Worm (Caenorhabditis elegans) whole organism, young adult: ENCODE data around the gene clk-2.

Experiments used
- F33H1.4 ChIP-seq: fragments of 200-800 bp; sonication (Bioruptor generic); IDR thresholded peaks from 2 replicates; pipeline ENCODE4 v1.3.6; 2022; ENCODE audit warnings: missing genetic modification reagents, missing genetic modification characterization, missing compliant biosample characterization
- F39B2.1 ChIP-seq: fragments of 200-800 bp; sonication (Bioruptor generic); IDR thresholded peaks from 2 replicates; pipeline ENCODE4 v1.3.6; 2022; ENCODE audit warnings: missing genetic modification reagents, missing genetic modification characterization, missing compliant biosample characterization
- T07F8.4 ChIP-seq: sonication (generic microtip); optimal IDR thresholded peaks from 2 replicates; lab custom pipeline; 2016; ENCODE audit warnings: mild to moderate bottlenecking, missing genetic modification characterization, moderate library complexity, missing compliant biosample characterization
- Y53G8AR.9 ChIP-seq: fragments of 200-800 bp; sonication (Bioruptor generic); conservative IDR thresholded peaks from 2 replicates; pipeline ENCODE4 v1.3.6; 2022; ENCODE audit warnings: missing genetic modification reagents, missing genetic modification characterization, missing compliant biosample characterization
- Y67H2A.10 ChIP-seq: fragments of 200-800 bp; sonication (Bioruptor generic); conservative IDR thresholded peaks from 2 replicates; pipeline ENCODE4 v1.3.6; 2022; ENCODE audit warnings: missing genetic modification reagents, missing genetic modification characterization, missing compliant biosample characterization
- Y95B8A.8 ChIP-seq: fragments of 200-800 bp; sonication (Bioruptor generic); IDR thresholded peaks from 2 replicates; pipeline ENCODE4 v1.3.6; 2022; ENCODE audit warnings: missing genetic modification reagents, missing genetic modification characterization, missing compliant biosample characterization
- akir-1 ChIP-seq: fragments of 200-800 bp; sonication (Bioruptor generic); optimal IDR thresholded peaks from 2 replicates; lab custom pipeline; 2018; ENCODE audit warnings: mild to moderate bottlenecking, missing genetic modification characterization, moderate library complexity, missing compliant biosample characterization
- ama-1 ChIP-seq, 3 experiments: fragments of 150-350 bp in 1 of 3; sonication (generic microtip) in 2 of 3; optimal IDR thresholded peaks; 2 replicates each; lab custom pipeline; 2014 to 2018; ENCODE audit warnings: missing biosample characterization in 2 of 3, missing genetic modification characterization in 2 of 3, missing genetic modification reagents in 2 of 3
- bed-2 ChIP-seq: fragments of 200-800 bp; sonication (Bioruptor generic); IDR thresholded peaks from 2 replicates; pipeline ENCODE4 v1.3.6; 2022; ENCODE audit warnings: missing genetic modification reagents, missing genetic modification characterization, missing compliant biosample characterization
- ccch-3 ChIP-seq: fragments of 200-800 bp; sonication (Bioruptor generic); optimal IDR thresholded peaks from 2 replicates; lab custom pipeline; 2018; ENCODE audit warnings: mild to moderate bottlenecking, missing genetic modification characterization, missing compliant biosample characterization
- ceh-40 ChIP-seq: fragments of 200-800 bp; sonication (Bioruptor generic); IDR thresholded peaks from 2 replicates; pipeline ENCODE4 v1.3.6; 2022; ENCODE audit warnings: missing genetic modification characterization, missing compliant biosample characterization
- ceh-91 ChIP-seq: fragments of 200-800 bp; sonication (Bioruptor generic); IDR thresholded peaks from 2 replicates; pipeline ENCODE4 v1.3.6; 2022; ENCODE audit warnings: missing genetic modification reagents, missing genetic modification characterization, missing compliant biosample characterization
- dpff-1 ChIP-seq: sonication (generic microtip); optimal IDR thresholded peaks from 2 replicates; lab custom pipeline; 2017; ENCODE audit warnings: mild to moderate bottlenecking, missing genetic modification characterization, missing compliant biosample characterization
- him-1 ChIP-seq: sonication (generic microtip); optimal IDR thresholded peaks from 2 replicates; lab custom pipeline; 2016; ENCODE audit warnings: missing genotype, missing genetic modification reagents, missing genetic modification characterization, missing compliant biosample characterization
- hlh-26 ChIP-seq: fragments of 200-800 bp; sonication (Bioruptor generic); conservative IDR thresholded peaks from 2 replicates; pipeline ENCODE4 v1.3.6; 2022; ENCODE audit warnings: missing genetic modification reagents, missing genetic modification characterization, missing compliant biosample characterization
- hrde-1 ChIP-seq: sonication (generic microtip); optimal IDR thresholded peaks from 2 replicates; lab custom pipeline; 2016; ENCODE audit warnings: missing genetic modification characterization, mild to moderate bottlenecking, missing compliant biosample characterization, moderate library complexity, missing genotype, missing genetic modification reagents, borderline replicate concordance
- lag-1 ChIP-seq: fragments of 200-800 bp; sonication (Bioruptor generic); IDR thresholded peaks from 2 replicates; pipeline ENCODE4 v1.3.6; 2022; ENCODE audit warnings: missing genetic modification reagents, missing genetic modification characterization, missing compliant biosample characterization
- lin-26 ChIP-seq: fragments of 200-800 bp; sonication (Bioruptor generic); IDR thresholded peaks from 2 replicates; pipeline ENCODE4 v1.3.6; 2022; ENCODE audit warnings: missing genetic modification reagents, missing genetic modification characterization, missing compliant biosample characterization
- lsl-1 ChIP-seq: fragments of 200-800 bp; sonication (Bioruptor generic); optimal IDR thresholded peaks from 2 replicates; lab custom pipeline; 2018; ENCODE audit warnings: mild to moderate bottlenecking, missing genetic modification characterization, moderate library complexity, missing compliant biosample characterization
- lsy-27 ChIP-seq: sonication (generic microtip); optimal IDR thresholded peaks from 2 replicates; lab custom pipeline; 2017; ENCODE audit warnings: missing genetic modification characterization, mild to moderate bottlenecking, missing compliant biosample characterization, antibody characterized with exemption, missing genotype, borderline replicate concordance; ENCODE audit not compliant: insufficient read depth
- madf-10 ChIP-seq: sonication (generic microtip); optimal IDR thresholded peaks from 2 replicates; lab custom pipeline; 2016; ENCODE audit warnings: mild to moderate bottlenecking, missing genetic modification characterization, missing compliant biosample characterization
- madf-8 ChIP-seq: fragments of 200-800 bp; sonication (Bioruptor generic); conservative IDR thresholded peaks from 2 replicates; pipeline ENCODE4 v1.3.6; 2022; ENCODE audit warnings: missing genetic modification reagents, missing genetic modification characterization, missing compliant biosample characterization
- mes-4 ChIP-seq: sonication (generic microtip); optimal IDR thresholded peaks from 2 replicates; lab custom pipeline; 2016; ENCODE audit warnings: missing genotype, missing genetic modification characterization, missing compliant biosample characterization
- rpc-1 ChIP-seq, 2 experiments: fragments of 150-350 bp in 1 of 2; sonication (generic microtip) in 1 of 2; optimal IDR thresholded peaks; 2 replicates each; lab custom pipeline; 2014 to 2018; ENCODE audit warnings: missing biosample characterization in 1 of 2, missing genetic modification characterization in 1 of 2, missing genetic modification reagents in 1 of 2, missing genotype in 1 of 2
- snpc-1.3 ChIP-seq: sonication (generic microtip); optimal IDR thresholded peaks from 2 replicates; lab custom pipeline; 2017; ENCODE audit warnings: missing genetic modification characterization, mild to moderate bottlenecking, missing compliant biosample characterization, antibody characterized with exemption, moderate library complexity, missing genotype, missing genetic modification reagents; ENCODE audit not compliant: insufficient read depth
- tlf-1 ChIP-seq: fragments of 200-800 bp; sonication (Bioruptor generic); optimal IDR thresholded peaks from 2 replicates; lab custom pipeline; 2018; ENCODE audit warnings: mild to moderate bottlenecking, missing genetic modification characterization, missing compliant biosample characterization
- unc-62 ChIP-seq: fragments of 150-350 bp; optimal IDR thresholded peaks from 2 replicates; lab custom pipeline; 2014; ENCODE audit warnings: missing biosample characterization, missing genetic modification reagents, missing genetic modification characterization
- ztf-18 ChIP-seq: sonication (generic microtip); optimal IDR thresholded peaks from 2 replicates; lab custom pipeline; 2016; ENCODE audit warnings: missing genotype, mild to moderate bottlenecking, missing genetic modification characterization, missing compliant biosample characterization
- ztf-25 ChIP-seq: fragments of 200-800 bp; sonication (Bioruptor generic); IDR thresholded peaks from 2 replicates; pipeline ENCODE4 v1.3.6; 2022; ENCODE audit warnings: missing genetic modification reagents, missing genetic modification characterization, missing compliant biosample characterization
- ztf-26 ChIP-seq: sonication (generic microtip); optimal IDR thresholded peaks from 2 replicates; lab custom pipeline; 2017; ENCODE audit warnings: missing genetic modification characterization, missing compliant biosample characterization

Gene clk-2

ce11 chrIII:7518424-7518823 lies at the start of gene clk-2:
Gene clk-2, minus strand, starts transcription at chrIII:7518524.
- TF ChIP-seq ceh-91 (GFP tag; lab: Robert Waterston, UW) (no peak), lsy-27 (tag; lab: Kevin White, UChicago) (no peak), bed-2 (GFP tag; lab: Robert Waterston, UW) (no peak), hrde-1 (tag; lab: Kevin White, UChicago) (no peak), unc-62 (GFP tag; lab: Kevin White, UChicago) (no peak), snpc-1.3 (tag; lab: Kevin White, UChicago) (no peak)

DNA sequence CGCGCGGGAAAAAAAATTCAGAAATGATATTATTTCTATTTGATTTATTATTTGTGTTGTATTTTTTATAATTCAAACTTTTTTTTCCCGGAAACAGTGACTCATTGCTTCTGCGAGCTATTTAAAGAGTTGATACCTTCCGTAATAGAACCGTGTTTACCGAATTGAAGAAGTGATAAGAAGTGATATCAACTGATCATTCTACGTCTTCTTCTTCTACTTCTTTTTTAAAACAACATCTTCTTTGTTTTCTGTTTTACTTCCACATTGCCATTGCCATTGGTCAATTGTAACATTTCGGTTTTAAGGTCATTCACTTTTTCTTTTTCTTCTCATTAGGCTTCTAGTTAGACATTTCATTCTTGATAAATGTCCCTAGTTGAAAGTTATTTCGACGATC lies 47.8 kb upstream of the clk-2 start, which contains the start of gene ttr-32:
ttr-32 (plus strand) TSS at position 314 of the 400 bp plus-strand sequence.
- TF ChIP-seq ztf-26 (tag; lab: Kevin White, UChicago) (no peak), lin-26 (GFP tag; lab: Robert Waterston, UW) (no peak), ztf-25 (GFP tag; lab: Robert Waterston, UW) (no peak), madf-8 (GFP tag; lab: Robert Waterston, UW) (no peak), Y67H2A.10 (GFP tag; lab: Robert Waterston, UW) (no peak)

- TF ChIP-seq hlh-26 (GFP tag; lab: Robert Waterston, UW) (no peak), Y95B8A.8 (GFP tag; lab: Robert Waterston, UW) (no peak), ztf-18 (no peak), lsl-1 (no peak), tlf-1 (no peak), mes-4 (tag; lab: Kevin White, UChicago) (no peak), Y67H2A.10 (GFP tag; lab: Robert Waterston, UW) (no peak), F39B2.1 (GFP tag; lab: Robert Waterston, UW) (no peak), F33H1.4 (GFP tag; lab: Robert Waterston, UW) (no peak), rpc-1 (optimal IDR thresholded peaks at IDR 0.05; lab: Kevin White, UChicago) (no peak), rpc-1 (tag; optimal IDR thresholded peaks at IDR 0.05; lab: Kevin White, UChicago) (no peak)
Measured at ce11 chrIII:7565247-7565646, 46.9 kb upstream of the clk-2 start, which contains the start of gene ttr-8. Gene ttr-8, minus strand, starts transcription at chrIII:7565347.

- no peak for TF ChIP-seq ama-1 (optimal IDR thresholded peaks at IDR 0.05; lab: Kevin White, UChicago)
- no peak for TF ChIP-seq ama-1 (GFP tag; optimal IDR thresholded peaks at IDR 0.05; lab: Kevin White, UChicago)
- TF ChIP-seq T07F8.4 (tag; lab: Kevin White, UChicago): no peak
- no peak for TF ChIP-seq Y95B8A.8 (GFP tag; lab: Robert Waterston, UW)
- no peak for TF ChIP-seq F33H1.4 (GFP tag; lab: Robert Waterston, UW)
- TF ChIP-seq ccch-3 (GFP tag; lab: Kevin White, UChicago): no peak
- TF ChIP-seq rpc-1 (optimal IDR thresholded peaks at IDR 0.05; lab: Kevin White, UChicago): no peak
- no peak for TF ChIP-seq rpc-1 (tag; optimal IDR thresholded peaks at IDR 0.05; lab: Kevin White, UChicago)
- no peak for TF ChIP-seq him-1 (tag; lab: Kevin White, UChicago)
- no peak for TF ChIP-seq Y53G8AR.9 (GFP tag; lab: Robert Waterston, UW)
- no peak for TF ChIP-seq ceh-40 (GFP tag; lab: Robert Waterston, UW)
- TF ChIP-seq lag-1 (GFP tag; lab: Robert Waterston, UW): no peak
- TF ChIP-seq madf-10 (tag; lab: Kevin White, UChicago): no peak
- TF ChIP-seq akir-1: no peak
- no peak for TF ChIP-seq unc-62 (GFP tag; lab: Kevin White, UChicago)
- TF ChIP-seq dpff-1 (tag; lab: Kevin White, UChicago): no peak
- TF ChIP-seq mes-4 (tag; lab: Kevin White, UChicago): no peak
Measured at ce11 chrIII:7561872-7562271, 43.5 kb upstream of the clk-2 start, which contains the start of gene lgc-12. Gene lgc-12, plus strand, starts transcription at chrIII:7562172.
